Fruit fly (Drosophila melanogaster): Measurements from ENCODE around the gene PVRAP.
A peak's percentile ranks its signal among the peaks of the same experiment; 100 is the strongest.

Gene PVRAP

DNA sequence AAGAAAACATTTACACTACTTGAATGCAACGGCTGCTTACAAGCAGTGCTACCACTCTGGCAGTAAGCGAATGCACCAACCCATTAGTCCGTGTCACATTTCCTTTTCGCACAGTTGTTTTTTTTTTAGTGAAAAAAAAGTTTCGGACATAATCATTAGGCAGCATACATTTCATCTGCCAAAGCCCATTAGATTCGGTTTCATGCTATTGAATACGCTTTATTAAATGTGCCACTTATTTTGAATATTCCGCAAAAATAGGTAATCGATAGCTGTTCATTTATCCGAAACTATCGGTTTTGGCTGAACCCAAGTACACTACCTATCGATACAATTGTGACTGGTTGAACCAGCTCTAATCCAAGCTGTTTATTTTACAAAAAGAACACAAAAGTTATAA is 57.8 kb downstream of the PVRAP start, which contains the start of gene tant:
Gene tant, plus strand, starts transcription at position 334 of the 400 bp plus-strand sequence.
- no peak for TF ChIP-seq CG34367 (tag; optimal IDR thresholded peaks at IDR 0.05)
- no peak for TF ChIP-seq CG4496 (GFP tag; IDR thresholded peaks at IDR 0.05)
- no peak for TF ChIP-seq Pif1A (GFP tag; optimal IDR thresholded peaks at IDR 0.05)
- no peak for TF ChIP-seq Pif1B (GFP tag; optimal IDR thresholded peaks at IDR 0.05)
- no peak for TF ChIP-seq CG15710 (tag; optimal IDR thresholded peaks at IDR 0.05)
- TF ChIP-seq CG10348 (GFP tag; IDR thresholded peaks at IDR 0.05), result no peak
- TF ChIP-seq Snoo (tag; optimal IDR thresholded peaks at IDR 0.05), result no peak
- no peak for TF ChIP-seq CG14655 (GFP tag; optimal IDR thresholded peaks at IDR 0.05)
- no peak for TF ChIP-seq EcR (GFP tag; optimal IDR thresholded peaks at IDR 0.05)
- TF ChIP-seq gl (tag; optimal IDR thresholded peaks at IDR 0.05), result no peak

DNA sequence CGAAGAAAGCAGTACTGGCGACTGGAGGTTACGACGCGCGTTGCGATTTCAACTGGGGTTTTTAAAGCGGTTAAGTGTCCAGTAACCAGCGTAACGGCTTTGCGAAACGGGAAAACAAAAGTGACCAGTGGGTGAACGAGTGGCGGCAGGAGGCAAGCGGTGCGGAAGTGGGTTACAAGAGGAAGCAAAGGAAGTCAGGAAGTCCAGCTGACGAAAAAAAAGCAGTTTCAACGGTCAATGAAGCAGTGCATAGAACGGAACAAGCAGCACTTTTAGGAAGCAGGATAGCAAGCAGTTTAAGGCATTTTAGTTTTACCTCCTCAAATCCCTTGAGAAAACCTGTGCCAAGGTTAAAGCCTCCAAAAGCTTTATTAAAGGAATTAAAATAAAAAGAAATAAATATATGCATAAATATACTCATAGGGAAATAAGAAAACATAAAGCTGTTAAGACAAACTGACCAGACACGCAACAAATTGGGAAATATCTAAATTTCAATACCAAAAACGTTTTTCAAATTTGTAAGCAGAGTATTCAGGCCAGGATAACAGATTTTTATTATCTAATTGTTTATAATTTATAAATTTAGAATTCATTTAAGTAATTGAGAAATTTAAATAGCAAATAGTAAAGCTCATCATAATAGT is 62.2 kb downstream of the PVRAP start, which contains the start of gene CG6592:
Gene CG6592, plus strand, starts transcription at position 597 of the 647 bp plus-strand sequence.
- TF ChIP-seq CG13204 (GFP tag; optimal IDR thresholded peaks at IDR 0.05) (no peak), CG14655 (GFP tag; optimal IDR thresholded peaks at IDR 0.05) (no peak), Pif1A (GFP tag; optimal IDR thresholded peaks at IDR 0.05) (no peak), CG17806 (tag; optimal IDR thresholded peaks at IDR 0.05) (no peak), Pif1B (GFP tag; optimal IDR thresholded peaks at IDR 0.05) (no peak), CG15710 (tag; optimal IDR thresholded peaks at IDR 0.05) (no peak), CG34367 (tag; optimal IDR thresholded peaks at IDR 0.05) (peak; percentile 52), rn (GFP tag; IDR thresholded peaks at IDR 0.05) (no peak), D1 (tag; optimal IDR thresholded peaks at IDR 0.05) (no peak), CG4496 (GFP tag; IDR thresholded peaks at IDR 0.05) (0 out of 3 replicates have a peak, but pooled peaks have one; percentile 34), Snoo (tag; optimal IDR thresholded peaks at IDR 0.05) (peak; percentile 13), CG10348 (GFP tag; IDR thresholded peaks at IDR 0.05) (no peak), fd96Ca (GFP tag; IDR thresholded peaks at IDR 0.05) (no peak), Ets98B (GFP tag; IDR thresholded peaks at IDR 0.05) (no peak), CG12605 (GFP tag; IDR thresholded peaks at IDR 0.05) (no peak), CG8159 (tag; optimal IDR thresholded peaks at IDR 0.05) (peak; percentile 7), CG32121 (GFP tag; IDR thresholded peaks at IDR 0.05) (no peak), CG9948 (tag; optimal IDR thresholded peaks at IDR 0.05) (no peak), EcR (GFP tag; optimal IDR thresholded peaks at IDR 0.05) (no peak), CG8301 (tag; optimal IDR thresholded peaks at IDR 0.05) (no peak), gl (tag; optimal IDR thresholded peaks at IDR 0.05) (no peak)

DNA sequence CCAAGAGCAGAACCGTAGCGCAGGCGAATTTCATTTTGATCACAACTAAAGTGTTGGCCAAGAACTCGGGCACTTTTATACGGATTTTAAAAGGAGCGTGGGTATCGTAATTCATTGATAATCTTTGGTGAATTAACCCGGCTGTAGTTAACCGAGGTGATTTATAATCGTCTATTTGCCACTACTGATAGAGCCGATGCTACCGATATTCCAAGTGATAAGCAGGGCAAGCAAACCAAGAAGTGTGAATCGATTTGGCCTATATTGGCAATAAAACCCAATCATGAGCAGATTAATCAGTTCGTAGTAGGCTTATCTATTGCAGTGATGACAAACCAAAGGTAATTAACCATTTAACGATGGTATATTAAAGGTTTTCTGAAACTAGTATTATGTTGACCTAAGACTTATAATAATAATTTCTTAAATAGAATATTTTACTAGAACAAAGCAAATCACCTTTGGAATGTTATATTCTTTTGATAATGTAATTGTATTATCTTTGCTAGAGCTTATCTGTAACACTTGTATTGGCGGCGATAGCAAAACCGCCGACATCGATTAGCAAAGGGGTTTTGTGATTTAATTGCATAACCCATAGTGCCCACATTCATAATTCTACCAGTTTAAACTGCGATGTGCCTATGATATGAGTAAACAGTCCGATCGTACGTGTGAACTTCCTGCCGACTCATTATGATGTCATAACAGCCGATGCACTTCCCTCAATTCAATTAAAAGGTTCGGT is 66.0 kb downstream of the PVRAP start, which contains the start of gene CG10472:
Gene CG10472, minus strand, starts transcription at position 51 of the 748 bp plus-strand sequence.
- TF ChIP-seq CG15710 (tag; optimal IDR thresholded peaks at IDR 0.05) (no peak), CG10348 (GFP tag; IDR thresholded peaks at IDR 0.05) (no peak), Ets98B (GFP tag; IDR thresholded peaks at IDR 0.05) (no peak), CG17806 (tag; optimal IDR thresholded peaks at IDR 0.05) (no peak), CG8159 (tag; optimal IDR thresholded peaks at IDR 0.05) (no peak), CG14655 (GFP tag; optimal IDR thresholded peaks at IDR 0.05) (no peak), D1 (tag; optimal IDR thresholded peaks at IDR 0.05) (no peak), CG8301 (tag; optimal IDR thresholded peaks at IDR 0.05) (no peak), CG4496 (GFP tag; IDR thresholded peaks at IDR 0.05) (no peak), CG9948 (tag; optimal IDR thresholded peaks at IDR 0.05) (no peak), Pif1B (GFP tag; optimal IDR thresholded peaks at IDR 0.05) (no peak)

DNA sequence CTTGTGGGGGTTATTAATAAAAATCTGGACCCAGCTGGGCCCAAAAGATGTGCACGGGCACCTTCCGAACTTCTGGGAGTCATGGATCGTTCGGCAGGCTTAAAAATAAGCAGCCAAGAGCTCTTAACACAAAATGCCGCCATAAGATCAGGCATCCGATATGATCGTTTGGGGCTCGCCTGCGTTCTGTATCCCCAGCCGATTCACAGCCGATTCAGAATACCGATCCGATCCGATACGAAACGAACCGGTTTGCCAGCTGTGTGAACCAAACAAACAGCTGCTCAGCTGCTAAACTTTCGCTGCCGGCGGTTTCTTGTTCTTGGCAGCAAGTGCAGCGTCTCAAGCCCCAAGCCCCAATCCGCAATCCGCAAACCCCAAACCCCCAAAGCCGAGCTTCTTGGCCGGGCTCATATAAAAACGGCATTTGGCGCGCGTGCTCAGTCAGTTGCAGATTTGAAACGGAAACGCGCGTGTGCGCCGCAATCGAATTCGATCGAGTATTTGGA is 68.9 kb downstream of the PVRAP start, which contains the start of gene CG42269:
Gene CG42269, plus strand, starts transcription at position 416 of the 509 bp plus-strand sequence.
- TF ChIP-seq CG8301 (tag; optimal IDR thresholded peaks at IDR 0.05) (no peak), CG34367 (tag; optimal IDR thresholded peaks at IDR 0.05) (no peak), CG4496 (GFP tag; IDR thresholded peaks at IDR 0.05) (peak; percentile 54), CG8159 (tag; optimal IDR thresholded peaks at IDR 0.05) (no peak), CG32121 (GFP tag; IDR thresholded peaks at IDR 0.05) (no peak), Snoo (tag; optimal IDR thresholded peaks at IDR 0.05) (peak; percentile 28), CG17806 (tag; optimal IDR thresholded peaks at IDR 0.05) (no peak), CG15710 (tag; optimal IDR thresholded peaks at IDR 0.05) (no peak)

DNA sequence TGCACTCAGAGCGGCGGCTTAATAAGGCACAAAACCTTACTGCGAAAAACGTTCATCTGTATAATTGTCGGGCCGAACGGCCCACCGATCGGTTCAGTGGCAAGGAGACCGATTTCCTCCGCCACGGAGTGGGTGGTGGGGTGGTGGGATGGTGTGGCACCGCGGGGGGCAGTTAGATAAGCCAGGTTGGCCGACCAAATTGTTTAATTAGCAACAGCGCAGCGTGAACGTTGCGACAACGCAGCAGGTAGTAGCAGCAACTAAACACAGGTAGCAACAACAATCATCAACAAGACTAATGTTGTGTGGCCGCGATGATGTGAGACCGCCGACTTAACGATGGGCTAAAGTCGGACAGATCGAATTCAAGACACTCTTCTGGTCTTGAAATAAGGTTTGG is 71.2 kb downstream of the PVRAP start:
- TF ChIP-seq CG4496 (GFP tag; IDR thresholded peaks at IDR 0.05) (no peak), fd96Ca (GFP tag; IDR thresholded peaks at IDR 0.05) (0 out of 3 replicates have a peak, but pooled peaks have one; percentile 20)

DNA sequence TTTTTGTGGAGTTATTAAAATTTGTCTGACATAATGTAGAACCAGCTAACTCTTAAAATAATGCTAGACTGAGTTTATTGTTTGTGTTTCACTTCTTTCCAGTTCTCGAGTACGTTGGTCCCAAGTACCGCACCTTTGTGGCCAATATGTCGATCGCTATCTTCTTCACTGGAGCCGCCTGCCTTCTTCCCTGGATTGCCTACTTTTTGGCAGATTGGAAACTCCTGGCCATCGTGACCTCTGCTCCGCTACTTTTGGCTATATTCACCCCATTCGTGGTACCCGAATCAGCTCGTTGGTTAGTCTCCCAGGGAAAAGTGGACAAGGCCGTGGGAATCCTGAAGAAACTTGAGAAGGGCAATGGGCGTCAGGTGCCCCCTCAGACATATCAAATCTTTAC is 73.1 kb downstream of the PVRAP start:
- TF ChIP-seq CG32121 (GFP tag; IDR thresholded peaks at IDR 0.05) (no peak), CG34367 (tag; optimal IDR thresholded peaks at IDR 0.05) (no peak)
